Worm (Caenorhabditis elegans) whole organism, late embryonic: ENCODE measurements around the gene ZK380.6.

Experiments
- C38D4.7 ChIP-seq: fragments of 200-800 bp; sonication (Bioruptor generic); optimal IDR thresholded peaks from 2 replicates; lab custom pipeline; 2018; ENCODE audit warnings: mild to moderate bottlenecking, missing genetic modification characterization, moderate library complexity, missing compliant biosample characterization
- K02D7.2 ChIP-seq: sonication (generic microtip); optimal IDR thresholded peaks from 2 replicates; lab custom pipeline; 2017; ENCODE audit warnings: mild to moderate bottlenecking, missing genetic modification characterization, missing compliant biosample characterization
- T23F11.4 ChIP-seq: fragments of 200-800 bp; sonication (Bioruptor generic); optimal IDR thresholded peaks from 2 replicates; lab custom pipeline; 2018; ENCODE audit warnings: mild to moderate bottlenecking, missing genetic modification characterization, missing compliant biosample characterization
- ceh-14 ChIP-seq: sonication (generic microtip); optimal IDR thresholded peaks from 2 replicates; lab custom pipeline; 2016; ENCODE audit warnings: missing genotype, missing genetic modification characterization, missing compliant biosample characterization
- ceh-18 ChIP-seq: sonication (generic microtip); optimal IDR thresholded peaks from 2 replicates; lab custom pipeline; 2016; ENCODE audit warnings: missing genetic modification characterization, missing compliant biosample characterization
- ceh-19 ChIP-seq: fragments of 200-800 bp; sonication (Bioruptor generic); optimal IDR thresholded peaks from 2 replicates; lab custom pipeline; 2018; ENCODE audit warnings: mild to moderate bottlenecking, missing genetic modification characterization, missing compliant biosample characterization
- ceh-2 ChIP-seq: sonication (generic microtip); optimal IDR thresholded peaks from 2 replicates; lab custom pipeline; 2016; ENCODE audit warnings: missing genotype, missing genetic modification characterization, missing compliant biosample characterization
- ceh-22 ChIP-seq: sonication (generic microtip); optimal IDR thresholded peaks from 2 replicates; lab custom pipeline; 2017; ENCODE audit warnings: missing biosample characterization, missing genetic modification characterization
- ceh-31 ChIP-seq: sonication (generic microtip); optimal IDR thresholded peaks from 2 replicates; lab custom pipeline; 2016; ENCODE audit warnings: missing genetic modification characterization, missing compliant biosample characterization
- ceh-34 ChIP-seq: sonication (generic microtip); optimal IDR thresholded peaks from 2 replicates; lab custom pipeline; 2016; ENCODE audit warnings: mild to moderate bottlenecking, missing genetic modification characterization, missing compliant biosample characterization
- ceh-45 ChIP-seq: fragments of 200-800 bp; sonication (Bioruptor generic); IDR thresholded peaks from 2 replicates; pipeline ENCODE4 v1.3.6; 2022; ENCODE audit warnings: missing genetic modification reagents, missing genetic modification characterization, missing compliant biosample characterization
- ceh-48 ChIP-seq: sonication (generic microtip); optimal IDR thresholded peaks from 2 replicates; lab custom pipeline; 2016; ENCODE audit warnings: missing genetic modification characterization, inconsistent platforms, missing compliant biosample characterization
- ceh-6 ChIP-seq: fragments of 200-800 bp; sonication (Bioruptor generic); optimal IDR thresholded peaks from 2 replicates; lab custom pipeline; 2018; ENCODE audit warnings: mild to moderate bottlenecking, missing genetic modification characterization, missing compliant biosample characterization
- dmd-4 ChIP-seq: sonication (generic microtip); optimal IDR thresholded peaks from 2 replicates; lab custom pipeline; 2016; ENCODE audit warnings: borderline replicate concordance, missing genetic modification characterization, missing compliant biosample characterization
- elt-4 ChIP-seq: sonication (generic microtip); optimal IDR thresholded peaks from 2 replicates; lab custom pipeline; 2016; ENCODE audit warnings: missing genetic modification characterization, missing compliant biosample characterization
- ets-4 ChIP-seq: sonication (generic microtip); optimal IDR thresholded peaks from 2 replicates; lab custom pipeline; 2016; ENCODE audit warnings: missing genetic modification characterization, missing compliant biosample characterization
- eyg-1 ChIP-seq: sonication (generic microtip); optimal IDR thresholded peaks from 2 replicates; lab custom pipeline; 2016; ENCODE audit warnings: missing genotype, missing genetic modification characterization, missing compliant biosample characterization
- fkh-10 ChIP-seq: fragments of 150-350 bp; optimal IDR thresholded peaks from 2 replicates; lab custom pipeline; 2014; ENCODE audit warnings: missing biosample characterization, missing genetic modification reagents, missing genetic modification characterization
- fkh-6 ChIP-seq: sonication (generic microtip); optimal IDR thresholded peaks from 2 replicates; lab custom pipeline; 2016; ENCODE audit warnings: missing genetic modification characterization, missing compliant biosample characterization
- hlh-15 ChIP-seq: sonication (generic microtip); optimal IDR thresholded peaks from 2 replicates; lab custom pipeline; 2016; ENCODE audit warnings: missing genetic modification characterization, missing compliant biosample characterization
- hlh-6 ChIP-seq: sonication (generic microtip); optimal IDR thresholded peaks from 2 replicates; lab custom pipeline; 2016; ENCODE audit warnings: missing genotype, missing genetic modification characterization, missing compliant biosample characterization
- hlh-8 ChIP-seq: sonication (generic microtip); optimal IDR thresholded peaks from 2 replicates; lab custom pipeline; 2016; ENCODE audit warnings: missing genotype, missing genetic modification characterization, missing compliant biosample characterization
- lim-6 ChIP-seq: sonication (generic microtip); optimal IDR thresholded peaks from 2 replicates; lab custom pipeline; 2016; ENCODE audit warnings: missing genetic modification characterization, missing compliant biosample characterization
- lin-11 ChIP-seq: fragments of 200-800 bp; sonication (Bioruptor generic); optimal IDR thresholded peaks from 2 replicates; lab custom pipeline; 2018; ENCODE audit warnings: mild to moderate bottlenecking, missing genetic modification characterization, missing compliant biosample characterization
- madf-2 ChIP-seq: sonication (generic microtip); optimal IDR thresholded peaks from 2 replicates; lab custom pipeline; 2017; ENCODE audit warnings: missing genetic modification characterization, missing compliant biosample characterization
- mec-3 ChIP-seq: sonication (generic microtip); optimal IDR thresholded peaks from 2 replicates; lab custom pipeline; 2016; ENCODE audit warnings: borderline replicate concordance, missing genetic modification characterization, missing compliant biosample characterization
- nfya-1 ChIP-seq: sonication (generic microtip); optimal IDR thresholded peaks from 2 replicates; lab custom pipeline; 2017; ENCODE audit warnings: missing genetic modification characterization, mild to moderate bottlenecking, missing compliant biosample characterization, antibody characterized with exemption, moderate library complexity
- nhr-11 ChIP-seq: fragments of 150-350 bp; optimal IDR thresholded peaks from 2 replicates; lab custom pipeline; 2014; ENCODE audit warnings: missing biosample characterization, missing genetic modification characterization
- nhr-232 ChIP-seq: sonication (generic microtip); optimal IDR thresholded peaks from 2 replicates; lab custom pipeline; 2016; ENCODE audit warnings: missing genetic modification characterization, missing compliant biosample characterization
- npax-4 ChIP-seq: sonication (generic microtip); optimal IDR thresholded peaks from 2 replicates; lab custom pipeline; 2016; ENCODE audit warnings: missing genetic modification characterization, missing compliant biosample characterization
- odd-2 ChIP-seq: sonication (generic microtip); optimal IDR thresholded peaks from 2 replicates; lab custom pipeline; 2017; ENCODE audit warnings: antibody characterized with exemption, mild to moderate bottlenecking, missing genetic modification characterization, missing compliant biosample characterization
- pag-3 ChIP-seq: sonication (generic microtip); optimal IDR thresholded peaks from 2 replicates; lab custom pipeline; 2016; ENCODE audit warnings: missing compliant biosample characterization, missing genetic modification characterization, borderline replicate concordance
- pax-1 ChIP-seq: fragments of 150-350 bp; optimal IDR thresholded peaks from 2 replicates; lab custom pipeline; 2014; ENCODE audit warnings: missing biosample characterization, missing genetic modification characterization
- pha-4 ChIP-seq: fragments of 150-350 bp; optimal IDR thresholded peaks from 2 replicates; lab custom pipeline; 2018; ENCODE audit warnings: missing biosample characterization, missing genetic modification reagents, missing genetic modification characterization
- rnt-1 ChIP-seq: sonication (generic microtip); optimal IDR thresholded peaks from 2 replicates; lab custom pipeline; 2016; ENCODE audit warnings: missing genetic modification characterization, missing compliant biosample characterization
- tbx-2 ChIP-seq: sonication (generic microtip); optimal IDR thresholded peaks from 2 replicates; lab custom pipeline; 2016; ENCODE audit warnings: missing genetic modification characterization, missing compliant biosample characterization
- ttx-3 ChIP-seq: sonication (generic microtip); optimal IDR thresholded peaks from 2 replicates; lab custom pipeline; 2016; ENCODE audit warnings: missing genetic modification reagents, missing genetic modification characterization, missing compliant biosample characterization
- unc-55 ChIP-seq: sonication (generic microtip); optimal IDR thresholded peaks from 2 replicates; lab custom pipeline; 2017; ENCODE audit warnings: missing biosample characterization, missing genetic modification reagents, missing genetic modification characterization
- zip-5 ChIP-seq: sonication (generic microtip); optimal IDR thresholded peaks from 2 replicates; lab custom pipeline; 2016; ENCODE audit warnings: missing genetic modification characterization, missing compliant biosample characterization
- ztf-16 ChIP-seq: sonication (generic microtip); optimal IDR thresholded peaks from 2 replicates; lab custom pipeline; 2017; ENCODE audit warnings: missing genetic modification characterization, missing compliant biosample characterization

Gene ZK380.6

DNA sequence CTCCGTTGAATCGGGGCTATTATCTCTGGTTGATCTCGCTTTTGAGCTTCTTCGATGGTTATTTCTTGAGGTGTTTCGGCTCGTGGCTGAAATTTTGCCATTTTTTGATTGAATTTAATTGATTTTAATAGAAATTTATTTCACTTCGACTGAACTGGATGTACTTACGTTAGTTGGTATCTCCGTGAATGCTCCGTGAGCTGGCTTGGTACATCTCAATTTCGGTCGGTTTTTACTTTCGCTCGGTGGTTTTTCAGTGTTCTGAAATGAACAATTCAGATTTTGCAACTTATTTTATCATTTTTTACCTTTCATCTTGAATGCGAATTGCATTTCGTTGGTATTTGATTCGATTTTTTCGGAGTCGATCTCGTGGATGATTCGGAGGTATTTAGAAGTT lies 10.7 kb downstream of the ZK380.6 start, which contains the start of gene R09H3.2:
R09H3.2 (minus strand) TSS at position 101 of the 400 bp plus-strand sequence.
- TF ChIP-seq ceh-6 (GFP tag; lab: Kevin White, UChicago) (no peak), nfya-1 (tag; lab: Kevin White, UChicago) (no peak)

DNA sequence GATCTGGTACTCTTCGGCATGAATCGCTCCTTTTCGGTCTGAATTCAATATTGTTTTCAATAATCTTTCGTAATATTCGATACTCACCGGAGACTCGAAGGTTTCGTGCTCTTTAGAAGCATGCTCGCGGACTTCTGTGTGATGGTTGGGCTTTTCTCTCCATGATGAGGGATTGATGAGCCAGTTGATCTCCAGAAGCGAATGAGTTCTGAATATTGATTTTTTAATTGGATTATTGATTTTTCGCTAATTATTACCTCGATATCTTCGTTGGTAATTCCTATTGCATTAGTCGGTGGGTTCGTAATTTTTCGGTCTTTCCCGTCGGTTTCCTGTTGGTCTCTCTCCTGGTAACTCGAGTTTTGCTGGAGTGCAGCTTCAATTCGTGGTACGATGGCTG lies 12.8 kb downstream of the ZK380.6 start:
- TF ChIP-seq ceh-2 (tag; lab: Kevin White, UChicago) (no peak), zip-5 (no peak)
- TF ChIP-seq, all 69 proteins: peak for 0

DNA sequence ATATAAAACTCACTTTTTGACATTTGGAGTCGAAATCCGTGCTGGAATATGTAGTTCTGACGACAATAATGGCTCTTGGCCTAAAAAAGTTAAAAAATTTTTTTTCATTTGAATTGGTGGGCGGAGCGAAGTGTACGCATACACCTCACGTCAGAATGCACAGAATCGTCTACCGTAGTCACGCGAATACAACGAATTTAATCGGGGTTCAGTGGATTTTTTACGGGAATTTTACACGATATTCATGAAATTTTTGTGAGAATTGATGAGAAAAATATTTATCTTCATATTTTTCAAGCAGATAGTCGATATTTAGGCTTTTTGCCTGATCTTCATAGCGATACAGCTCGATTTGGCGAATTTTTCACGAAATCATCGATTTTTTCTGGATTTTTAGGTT lies 14.5 kb downstream of the ZK380.6 start, which contains the start of gene R09H3.3:
R09H3.3 (minus strand) TSS at position 101 of the 400 bp plus-strand sequence.
- TF ChIP-seq pag-3 (tag; lab: Kevin White, UChicago) (no peak), K02D7.2 (no peak), C38D4.7 (no peak), dmd-4 (tag; lab: Kevin White, UChicago) (no peak), pha-4 (tag; lab: Kevin White, UChicago) (no peak), ceh-18 (tag; lab: Kevin White, UChicago) (no peak), ceh-2 (tag; lab: Kevin White, UChicago) (no peak), hlh-15 (tag; lab: Kevin White, UChicago) (no peak), eyg-1 (no peak), tbx-2 (tag; lab: Kevin White, UChicago) (no peak), ceh-14 (tag; lab: Kevin White, UChicago) (no peak), T23F11.4 (GFP tag; lab: Kevin White, UChicago) (no peak), hlh-6 (no peak), ceh-34 (tag; lab: Kevin White, UChicago) (no peak), ceh-6 (GFP tag; lab: Kevin White, UChicago) (no peak), ceh-48 (no peak), nhr-11 (tag; lab: Kevin White, UChicago) (no peak), nhr-232 (tag; lab: Kevin White, UChicago) (no peak)

DNA sequence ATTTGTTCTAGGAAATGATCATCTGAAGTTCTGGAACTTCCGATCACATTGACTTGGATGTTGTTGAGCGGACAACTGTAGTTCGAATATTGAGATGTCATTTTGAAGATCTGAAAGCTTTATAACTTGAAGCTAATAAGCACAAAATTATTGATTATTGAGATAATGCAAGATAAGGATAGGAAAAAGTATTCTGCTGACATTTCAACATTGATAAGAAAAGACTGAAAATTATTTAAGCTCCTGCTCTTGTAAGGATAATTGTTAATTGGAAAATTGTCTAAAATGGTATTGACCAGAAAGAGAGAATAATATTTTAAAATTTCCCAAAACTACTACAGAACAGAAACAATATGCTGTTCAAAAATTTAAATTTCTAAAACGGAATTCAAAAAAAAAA lies 19.8 kb downstream of the ZK380.6 start, which contains the start of gene tbx-31:
tbx-31 (minus strand) TSS at position 101 of the 400 bp plus-strand sequence.
- TF ChIP-seq pax-1 (tag; lab: Kevin White, UChicago) (no peak), ceh-45 (GFP tag; lab: Robert Waterston, UW) (no peak), odd-2 (no peak), unc-55 (GFP tag; lab: Kevin White, UChicago) (no peak), ceh-6 (GFP tag; lab: Kevin White, UChicago) (no peak), fkh-10 (no peak), ceh-22 (no peak), fkh-6 (tag; lab: Kevin White, UChicago) (no peak), hlh-8 (tag; lab: Kevin White, UChicago) (no peak), lim-6 (tag; lab: Kevin White, UChicago) (no peak), npax-4 (tag; lab: Kevin White, UChicago) (no peak), pha-4 (tag; lab: Kevin White, UChicago) (no peak), madf-2 (tag; lab: Kevin White, UChicago) (no peak), nfya-1 (tag; lab: Kevin White, UChicago) (no peak), K02D7.2 (no peak), lin-11 (no peak), mec-3 (no peak)

DNA sequence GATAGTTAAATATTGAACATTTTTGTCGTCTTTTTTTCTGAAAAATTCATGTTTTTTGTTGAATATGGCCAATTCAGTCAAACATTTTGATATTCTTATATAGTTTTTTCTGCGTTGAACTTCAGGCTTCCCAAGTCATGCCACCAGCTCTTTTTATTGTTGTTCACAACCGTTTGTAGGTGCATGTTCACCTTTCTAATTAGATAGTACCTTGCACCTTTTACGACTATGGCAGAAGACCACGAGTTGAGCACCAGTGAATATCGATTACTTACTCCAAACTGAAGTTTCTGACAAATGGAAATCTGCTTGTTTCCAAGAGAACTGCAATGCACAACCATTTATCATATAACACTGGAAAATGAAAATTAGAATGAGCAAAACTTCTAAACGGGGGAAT lies 21.6 kb downstream of the ZK380.6 start:
- TF ChIP-seq ztf-16 (tag; lab: Kevin White, UChicago) (no peak), fkh-10 (no peak), rnt-1 (tag; lab: Kevin White, UChicago) (no peak), ceh-14 (tag; lab: Kevin White, UChicago) (no peak), ceh-31 (tag; lab: Kevin White, UChicago) (no peak), ets-4 (no peak), ceh-19 (GFP tag; lab: Kevin White, UChicago) (no peak), ttx-3 (tag; lab: Kevin White, UChicago) (no peak), pag-3 (tag; lab: Kevin White, UChicago) (no peak), hlh-15 (tag; lab: Kevin White, UChicago) (no peak), elt-4 (tag; lab: Kevin White, UChicago) (no peak)
